Fruit fly (Drosophila melanogaster) whole organism, embryonic: ENCODE results near the gene Rbfox1.

ENCODE experiments used
- ATbp ChIP-seq: fragments of 200-800 bp; sonication (Bioruptor generic); optimal IDR thresholded peaks from 2 replicates; lab custom pipeline; 2017; ENCODE audit warnings: missing biosample characterization, mild to moderate bottlenecking, missing genetic modification characterization, missing genetic modification reagents
- CG10267 ChIP-seq: fragments of 200-800 bp; sonication (Bioruptor generic); optimal IDR thresholded peaks from 2 replicates; lab custom pipeline; 2018; ENCODE audit warnings: missing biosample characterization, mild to moderate bottlenecking, missing genetic modification characterization, moderate library complexity
- CG10654 ChIP-seq: fragments of 200-800 bp; sonication (Bioruptor generic); optimal IDR thresholded peaks from 2 replicates; lab custom pipeline; 2016; ENCODE audit warnings: missing biosample characterization, missing genetic modification characterization
- CG11504 ChIP-seq: fragments of 200-800 bp; sonication (Bioruptor generic); optimal IDR thresholded peaks from 3 replicates; lab custom pipeline; 2019; ENCODE audit warnings: missing biosample characterization, mild to moderate bottlenecking, missing genetic modification characterization, moderate library complexity
- CG11695 ChIP-seq: fragments of 200-800 bp; sonication (Bioruptor generic); IDR thresholded peaks from 3 replicates; pipeline ENCODE4 v1.3.6; 2022; ENCODE audit warnings: missing biosample characterization, missing genetic modification characterization
- CG12659 ChIP-seq: fragments of 200-800 bp; sonication (Bioruptor generic); optimal IDR thresholded peaks from 3 replicates; lab custom pipeline; 2017; ENCODE audit warnings: mild to moderate bottlenecking, missing biosample characterization, missing genetic modification reagents, missing genetic modification characterization
- CG13296 ChIP-seq: fragments of 200-800 bp; sonication (Bioruptor generic); optimal IDR thresholded peaks from 3 replicates; lab custom pipeline; 2018; ENCODE audit warnings: missing biosample characterization, mild to moderate bottlenecking, missing genetic modification characterization
- CG13624 ChIP-seq: fragments of 200-800 bp; sonication (Bioruptor generic); optimal IDR thresholded peaks from 2 replicates; lab custom pipeline; 2016; ENCODE audit warnings: missing biosample characterization, missing genetic modification characterization
- CG15269 ChIP-seq: fragments of 200-800 bp; sonication (Bioruptor generic); optimal IDR thresholded peaks from 2 replicates; lab custom pipeline; 2018; ENCODE audit warnings: missing biosample characterization, mild to moderate bottlenecking, missing genetic modification characterization, moderate library complexity
- CG1832 ChIP-seq: fragments of 200-800 bp; sonication (Bioruptor generic); optimal IDR thresholded peaks from 2 replicates; lab custom pipeline; 2017; ENCODE audit warnings: missing biosample characterization, mild to moderate bottlenecking, missing genetic modification characterization, inconsistent platforms
- CG18599 ChIP-seq: fragments of 200-800 bp; sonication (Bioruptor generic); optimal IDR thresholded peaks from 3 replicates; lab custom pipeline; 2017; ENCODE audit warnings: missing biosample characterization, missing genetic modification characterization, mild to moderate bottlenecking, moderate library complexity, missing genetic modification reagents
- CG18619 ChIP-seq: fragments of 200-800 bp; sonication (Bioruptor generic); optimal IDR thresholded peaks from 3 replicates; lab custom pipeline; 2017; ENCODE audit warnings: missing biosample characterization, mild to moderate bottlenecking, missing genetic modification characterization
- CG2712 ChIP-seq: fragments of 200-800 bp; optimal IDR thresholded peaks from 3 replicates; lab custom pipeline; 2019; ENCODE audit warnings: missing biosample characterization, mild to moderate bottlenecking, missing genetic modification characterization, moderate library complexity
- CG2875 ChIP-seq: fragments of 200-800 bp; sonication (Bioruptor generic); optimal IDR thresholded peaks from 2 replicates; lab custom pipeline; 2017; ENCODE audit warnings: missing biosample characterization, mild to moderate bottlenecking, missing genetic modification characterization, missing genetic modification reagents
- CG2889 ChIP-seq: fragments of 200-800 bp; sonication (Bioruptor generic); IDR thresholded peaks from 3 replicates; pipeline ENCODE4 v1.3.6; 2022; ENCODE audit warnings: missing biosample characterization, missing genetic modification characterization
- CG31441 ChIP-seq: fragments of 200-800 bp; sonication (Bioruptor generic); IDR thresholded peaks from 2 replicates; pipeline ENCODE4 v1.3.6; 2022; ENCODE audit warnings: missing biosample characterization, missing genetic modification characterization
- CG3407 ChIP-seq: fragments of 200-800 bp; sonication (Bioruptor generic); optimal IDR thresholded peaks from 2 replicates; lab custom pipeline; 2018; ENCODE audit warnings: missing biosample characterization, mild to moderate bottlenecking, missing genetic modification characterization
- CG4404 ChIP-seq: fragments of 200-800 bp; sonication (Bioruptor generic); IDR thresholded peaks from 2 replicates; pipeline ENCODE4 v1.3.6; 2022; ENCODE audit warnings: missing biosample characterization, missing genetic modification characterization
- CG7271 ChIP-seq: fragments of 200-800 bp; sonication (Bioruptor generic); optimal IDR thresholded peaks from 2 replicates; lab custom pipeline; 2018; ENCODE audit warnings: missing biosample characterization, mild to moderate bottlenecking, missing genetic modification characterization, moderate library complexity
- CG7556 ChIP-seq: fragments of 200-800 bp; sonication (Bioruptor generic); optimal IDR thresholded peaks from 2 replicates; lab custom pipeline; 2017; ENCODE audit warnings: missing biosample characterization, mild to moderate bottlenecking, missing genetic modification characterization
- CG8281 ChIP-seq: fragments of 200-800 bp; sonication (Bioruptor generic); optimal IDR thresholded peaks from 2 replicates; lab custom pipeline; 2018; ENCODE audit warnings: missing biosample characterization, mild to moderate bottlenecking, missing genetic modification characterization, moderate library complexity
- CG9215 ChIP-seq: fragments of 200-800 bp; sonication (Bioruptor generic); IDR thresholded peaks from 2 replicates; pipeline ENCODE4 v1.3.6; 2022; ENCODE audit warnings: missing biosample characterization, missing genetic modification characterization
- CkIIα-i1 ChIP-seq: fragments of 200-800 bp; sonication (Bioruptor generic); IDR thresholded peaks from 2 replicates; pipeline ENCODE4 v1.3.6; 2022; ENCODE audit warnings: missing biosample characterization, missing genetic modification characterization
- Hey ChIP-seq: fragments of 200-800 bp; sonication (Bioruptor generic); optimal IDR thresholded peaks from 3 replicates; lab custom pipeline; 2018; ENCODE audit warnings: missing biosample characterization, mild to moderate bottlenecking, missing genetic modification characterization
- Hr51 ChIP-seq, 2 experiments: fragments of 200-800 bp; sonication (Bioruptor generic); optimal IDR thresholded peaks; 2 replicates in 1 of 2; 3 replicates in 1 of 2; lab custom pipeline; 2016 to 2018; ENCODE audit warnings: missing biosample characterization in 2 of 2, missing genetic modification characterization in 2 of 2, mild to moderate bottlenecking in 1 of 2, moderate library complexity in 1 of 2
- Oli ChIP-seq: fragments of 200-800 bp; sonication (Bioruptor generic); optimal IDR thresholded peaks from 2 replicates; lab custom pipeline; 2018; ENCODE audit warnings: missing biosample characterization, mild to moderate bottlenecking, missing genetic modification characterization, moderate library complexity
- Six4 ChIP-seq: fragments of 200-800 bp; sonication (Bioruptor generic); optimal IDR thresholded peaks from 2 replicates; lab custom pipeline; 2016; ENCODE audit warnings: missing biosample characterization, missing genetic modification characterization
- Sox100B ChIP-seq: fragments of 200-800 bp; sonication (Bioruptor generic); optimal IDR thresholded peaks from 3 replicates; lab custom pipeline; 2018; ENCODE audit warnings: missing biosample characterization, mild to moderate bottlenecking, missing genetic modification characterization
- Sry-δ ChIP-seq: fragments of 200-800 bp; sonication (Bioruptor generic); optimal IDR thresholded peaks from 2 replicates; lab custom pipeline; 2016; ENCODE audit warnings: missing biosample characterization, missing genetic modification characterization
- Ssrp ChIP-seq: fragments of 200-800 bp; sonication (Bioruptor generic); optimal IDR thresholded peaks from 2 replicates; lab custom pipeline; 2018; ENCODE audit warnings: missing biosample characterization, mild to moderate bottlenecking, missing genetic modification characterization, moderate library complexity
- Xbp1 ChIP-seq: fragments of 200-800 bp; sonication (Bioruptor generic); optimal IDR thresholded peaks from 3 replicates; lab custom pipeline; 2016; ENCODE audit warnings: missing biosample characterization, mild to moderate bottlenecking, missing genetic modification characterization
- ac ChIP-seq: fragments of 200-800 bp; sonication (Bioruptor generic); optimal IDR thresholded peaks from 3 replicates; lab custom pipeline; 2017; ENCODE audit warnings: missing biosample characterization, mild to moderate bottlenecking, missing genetic modification characterization
- br ChIP-seq: fragments of >200 bp; optimal IDR thresholded peaks from 2 replicates; lab custom pipeline; 2017
- cad ChIP-seq: fragments of >200 bp; optimal IDR thresholded peaks from 2 replicates; lab custom pipeline; 2017; ENCODE audit warnings: missing biosample characterization, missing genetic modification characterization
- crol ChIP-seq: fragments of 200-800 bp; sonication (Bioruptor generic); IDR thresholded peaks from 2 replicates; pipeline ENCODE4 v1.3.6; 2022; ENCODE audit warnings: missing biosample characterization, missing genetic modification characterization
- dmrt11E ChIP-seq: fragments of 200-800 bp; sonication (Bioruptor generic); optimal IDR thresholded peaks from 3 replicates; lab custom pipeline; 2018; ENCODE audit warnings: missing biosample characterization, mild to moderate bottlenecking, missing genetic modification characterization, moderate library complexity
- dmrt99B ChIP-seq: fragments of 200-800 bp; sonication (Bioruptor generic); optimal IDR thresholded peaks from 2 replicates; lab custom pipeline; 2018; ENCODE audit warnings: missing biosample characterization, mild to moderate bottlenecking, missing genetic modification characterization, moderate library complexity
- fd96Cb ChIP-seq: fragments of 200-800 bp; sonication (Bioruptor generic); optimal IDR thresholded peaks from 2 replicates; lab custom pipeline; 2018; ENCODE audit warnings: missing biosample characterization, mild to moderate bottlenecking, missing genetic modification characterization, moderate library complexity
- gem ChIP-seq: fragments of 200-800 bp; sonication (Bioruptor generic); optimal IDR thresholded peaks from 2 replicates; lab custom pipeline; 2019; ENCODE audit warnings: missing biosample characterization, mild to moderate bottlenecking, missing genetic modification characterization, moderate library complexity
- grau ChIP-seq: fragments of 200-800 bp; optimal IDR thresholded peaks from 3 replicates; lab custom pipeline; 2019; ENCODE audit warnings: missing biosample characterization, mild to moderate bottlenecking, missing genetic modification characterization, moderate library complexity
- nerfin-2 ChIP-seq: fragments of 200-800 bp; sonication (Bioruptor generic); IDR thresholded peaks from 2 replicates; pipeline ENCODE4 v1.3.6; 2022; ENCODE audit warnings: missing biosample characterization, missing genetic modification characterization; ENCODE audit not compliant: partially characterized antibody
- nmo ChIP-seq: fragments of 200-800 bp; sonication (Bioruptor generic); optimal IDR thresholded peaks from 2 replicates; lab custom pipeline; 2018; ENCODE audit warnings: missing biosample characterization, mild to moderate bottlenecking, missing genetic modification characterization, moderate library complexity
- phol ChIP-seq: fragments of 200-800 bp; sonication (Bioruptor generic); optimal IDR thresholded peaks from 3 replicates; lab custom pipeline; 2018; ENCODE audit warnings: missing biosample characterization, mild to moderate bottlenecking, missing genetic modification characterization, moderate library complexity
- prd ChIP-seq, 3 experiments: fragments of >200 bp in 2 of 3; fragments of 200-800 bp in 1 of 3; sonication (Bioruptor generic) in 1 of 3; optimal IDR thresholded peaks in 2 of 3; IDR thresholded peaks in 1 of 3; 2 replicates in 2 of 3; 3 replicates in 1 of 3; pipeline versions ENCODE4 v1.3.6 to Lab custom; 2017 to 2022; ENCODE audit warnings: missing biosample characterization in 1 of 3, missing genetic modification characterization in 1 of 3
- stwl ChIP-seq: fragments of 200-800 bp; sonication (Bioruptor generic); optimal IDR thresholded peaks from 3 replicates; lab custom pipeline; 2018; ENCODE audit warnings: missing biosample characterization, mild to moderate bottlenecking, missing genetic modification characterization, moderate library complexity
- tap ChIP-seq: fragments of 200-800 bp; optimal IDR thresholded peaks from 3 replicates; lab custom pipeline; 2019; ENCODE audit warnings: missing biosample characterization, mild to moderate bottlenecking, missing genetic modification characterization, moderate library complexity
- zen ChIP-seq: fragments of 200-800 bp; sonication (Bioruptor generic); optimal IDR thresholded peaks from 3 replicates; lab custom pipeline; 2018; ENCODE audit warnings: missing biosample characterization, mild to moderate bottlenecking, missing genetic modification characterization, moderate library complexity

The Rbfox1 gene

dm6 chr3L:10525641-10526382 lies 44.6 kb downstream of the Rbfox1 start (continued):
- TF ChIP-seq ATbp = peak; percentile 27
- TF ChIP-seq Ssrp (tag; lab: Kevin White, UChicago) = peak; percentile 42
- TF ChIP-seq Hr51 (GFP tag; optimal IDR thresholded peaks at IDR 0.05; lab: Kevin White, UChicago) = peak in 1 of 2 experiments; percentile 33
- TF ChIP-seq CG18619 (GFP tag; lab: Kevin White, UChicago) = no peak
- peak; percentile 40 for TF ChIP-seq phol (tag; lab: Kevin White, UChicago)
- TF ChIP-seq zen (tag; lab: Kevin White, UChicago) = peak; percentile 36
- TF ChIP-seq nmo (GFP tag; lab: Kevin White, UChicago) = peak; percentile 28
- peak; percentile 22 for TF ChIP-seq Xbp1 (GFP tag; lab: Kevin White, UChicago)
- no peak for TF ChIP-seq stwl (tag; lab: Kevin White, UChicago)
- TF ChIP-seq CG7271 (tag; lab: Kevin White, UChicago) = no peak
- TF ChIP-seq CG1832 (GFP tag; lab: Kevin White, UChicago) = no peak
- TF ChIP-seq gem (tag; lab: Kevin White, UChicago) = peak; percentile 64
- no peak for TF ChIP-seq br (lab: Kevin White, UChicago)
- no peak for TF ChIP-seq CG10654 (GFP tag; lab: Kevin White, UChicago)
- peak; percentile 56 for TF ChIP-seq CG2712 (tag; lab: Kevin White, UChicago)
- peak; percentile 10 for TF ChIP-seq CG2875 (GFP tag; lab: Kevin White, UChicago)
- peak; percentile 47 for TF ChIP-seq dmrt99B
- TF ChIP-seq CG18599 (GFP tag; lab: Kevin White, UChicago) = peak; percentile 15
- TF ChIP-seq CG9215 = no peak
- TF ChIP-seq Sry-δ (GFP tag; lab: Kevin White, UChicago) = no peak
- peak; percentile 50; the same call in 1 of the 2 replicates for TF ChIP-seq CG31441
- TF ChIP-seq CG13624 = no peak
- TF ChIP-seq CG10267 = peak; percentile 45
- TF ChIP-seq CG2889 (GFP tag; lab: Robert Waterston, UW) = no peak
- peak; percentile 95 for TF ChIP-seq CG3407
- TF ChIP-seq nerfin-2 (GFP tag; lab: Robert Waterston, UW) = no peak
- TF ChIP-seq Sox100B (GFP tag; lab: Kevin White, UChicago) = peak; percentile 31
- TF ChIP-seq CG11504 (tag; lab: Kevin White, UChicago) = peak; percentile 57
- no peak for TF ChIP-seq CG8281 (tag; lab: Kevin White, UChicago)
- TF ChIP-seq CG11695 (GFP tag; lab: Robert Waterston, UW) = 0 out of 3 replicates have a peak, but pooled peaks have one; percentile 5
- TF ChIP-seq dmrt11E (tag; lab: Kevin White, UChicago) = peak; percentile 52
- TF ChIP-seq CG15269 (tag; lab: Kevin White, UChicago) = peak; percentile 26
- TF ChIP-seq ac (GFP tag; lab: Kevin White, UChicago) = no peak
- TF ChIP-seq CG4404 (GFP tag; lab: Robert Waterston, UW) = no peak
- TF ChIP-seq Oli (tag; lab: Kevin White, UChicago) = peak; percentile 8
- TF ChIP-seq CG13296 (GFP tag; lab: Kevin White, UChicago) = no peak
- TF ChIP-seq fd96Cb = peak; percentile 33
- TF ChIP-seq grau (tag; lab: Kevin White, UChicago) = peak; percentile 41
- no peak for TF ChIP-seq prd (optimal IDR thresholded peaks at IDR 0.05; lab: Kevin White, UChicago)
- TF ChIP-seq prd (GFP tag; IDR thresholded peaks at IDR 0.05; lab: Robert Waterston, UW) = peak; percentile 59; the same call in 2 of the 3 replicates
- peak; percentile 6 for TF ChIP-seq Six4 (GFP tag; lab: Kevin White, UChicago)
- no peak for TF ChIP-seq CG12659 (GFP tag; lab: Kevin White, UChicago)
- no peak for TF ChIP-seq cad
- peak; percentile 46 for TF ChIP-seq CG7556 (GFP tag; lab: Kevin White, UChicago)
- peak; percentile 90 for TF ChIP-seq Hey
- no peak for TF ChIP-seq CkIIα-i1
- TF ChIP-seq tap (tag; lab: Kevin White, UChicago) = peak; percentile 5
- 0 out of 2 replicates have a peak, but pooled peaks have one; percentile 7 for TF ChIP-seq crol (GFP tag; lab: Robert Waterston, UW)
